Worm (Caenorhabditis elegans) whole organism, young adult: ENCODE data around the gene R186.8.

Experiments used
- B0035.1 ChIP-seq: sonication (generic microtip); optimal IDR thresholded peaks from 2 replicates; lab custom pipeline; 2016; ENCODE audit warnings: missing genetic modification characterization, mild to moderate bottlenecking, missing compliant biosample characterization, missing genotype, missing genetic modification reagents
- C06A6.2 ChIP-seq: fragments of 200-800 bp; sonication (Bioruptor generic); conservative IDR thresholded peaks from 2 replicates; pipeline ENCODE4 v1.3.6; 2022; ENCODE audit warnings: missing genetic modification characterization, missing compliant biosample characterization
- F33H1.4 ChIP-seq: fragments of 200-800 bp; sonication (Bioruptor generic); IDR thresholded peaks from 2 replicates; pipeline ENCODE4 v1.3.6; 2022; ENCODE audit warnings: missing genetic modification reagents, missing genetic modification characterization, missing compliant biosample characterization
- F49E8.2 ChIP-seq: sonication (generic microtip); optimal IDR thresholded peaks from 3 replicates; lab custom pipeline; 2017; ENCODE audit warnings: missing genetic modification characterization, mild to moderate bottlenecking, missing compliant biosample characterization, antibody characterized with exemption, moderate library complexity; ENCODE audit not compliant: insufficient read depth
- F57A8.1 ChIP-seq: fragments of 200-800 bp; sonication (Bioruptor generic); optimal IDR thresholded peaks from 2 replicates; lab custom pipeline; 2018; ENCODE audit warnings: mild to moderate bottlenecking, missing genetic modification characterization, moderate library complexity, missing compliant biosample characterization
- K12H6.12 ChIP-seq: fragments of 200-800 bp; sonication (Bioruptor generic); optimal IDR thresholded peaks from 2 replicates; lab custom pipeline; 2018; ENCODE audit warnings: mild to moderate bottlenecking, missing genetic modification characterization, missing compliant biosample characterization
- Y56A3A.18 ChIP-seq: fragments of 200-800 bp; sonication (Bioruptor generic); IDR thresholded peaks from 2 replicates; pipeline ENCODE4 v1.3.6; 2022; ENCODE audit warnings: missing genetic modification reagents, missing genetic modification characterization, missing compliant biosample characterization
- Y79H2A.3 ChIP-seq: fragments of 200-800 bp; sonication (Bioruptor generic); conservative IDR thresholded peaks from 2 replicates; pipeline ENCODE4 v1.3.6; 2022; ENCODE audit warnings: missing genetic modification reagents, missing genetic modification characterization, missing compliant biosample characterization
- akir-1 ChIP-seq: fragments of 200-800 bp; sonication (Bioruptor generic); optimal IDR thresholded peaks from 2 replicates; lab custom pipeline; 2018; ENCODE audit warnings: mild to moderate bottlenecking, missing genetic modification characterization, moderate library complexity, missing compliant biosample characterization
- aptf-2 ChIP-seq: fragments of 200-800 bp; sonication (Bioruptor generic); conservative IDR thresholded peaks from 2 replicates; pipeline ENCODE4 v1.3.6; 2022; ENCODE audit warnings: missing genetic modification reagents, missing genetic modification characterization, missing compliant biosample characterization
- attf-3 ChIP-seq: fragments of 200-800 bp; sonication (Bioruptor generic); conservative IDR thresholded peaks from 2 replicates; pipeline ENCODE4 v1.3.6; 2022; ENCODE audit warnings: missing genetic modification reagents, missing genetic modification characterization, missing compliant biosample characterization
- cebp-1 ChIP-seq, 2 experiments: fragments of 200-800 bp in 1 of 2; sonication (Bioruptor generic) in 1 of 2; sonication (generic microtip) in 1 of 2; IDR thresholded peaks in 1 of 2; optimal IDR thresholded peaks in 1 of 2; 2 replicates each; pipeline versions ENCODE4 v1.3.6 to Lab custom; 2017 to 2022; ENCODE audit warnings: missing compliant biosample characterization in 2 of 2, missing genetic modification characterization in 2 of 2, mild to moderate bottlenecking in 1 of 2, missing genetic modification reagents in 1 of 2, moderate library complexity in 1 of 2
- ceh-58 ChIP-seq: fragments of 200-800 bp; sonication (Bioruptor generic); IDR thresholded peaks from 2 replicates; pipeline ENCODE4 v1.3.6; 2022; ENCODE audit warnings: missing genetic modification characterization, missing compliant biosample characterization
- dox-1 ChIP-seq: fragments of 200-800 bp; sonication (Bioruptor generic); IDR thresholded peaks from 2 replicates; pipeline ENCODE4 v1.3.6; 2022; ENCODE audit warnings: missing genetic modification reagents, missing genetic modification characterization, missing compliant biosample characterization
- dpff-1 ChIP-seq: sonication (generic microtip); optimal IDR thresholded peaks from 2 replicates; lab custom pipeline; 2017; ENCODE audit warnings: mild to moderate bottlenecking, missing genetic modification characterization, missing compliant biosample characterization
- egl-44 ChIP-seq: fragments of 200-800 bp; sonication (Bioruptor generic); IDR thresholded peaks from 2 replicates; pipeline ENCODE4 v1.3.6; 2022; ENCODE audit warnings: missing genetic modification reagents, missing genetic modification characterization, missing compliant biosample characterization
- egrh-3 ChIP-seq: fragments of 200-800 bp; sonication (Bioruptor generic); IDR thresholded peaks from 2 replicates; pipeline ENCODE4 v1.3.6; 2022; ENCODE audit warnings: missing genetic modification reagents, missing genetic modification characterization, missing compliant biosample characterization
- hlh-12 ChIP-seq: sonication (generic microtip); optimal IDR thresholded peaks from 2 replicates; lab custom pipeline; 2016; ENCODE audit warnings: missing genetic modification characterization, missing compliant biosample characterization
- hlh-26 ChIP-seq: fragments of 200-800 bp; sonication (Bioruptor generic); conservative IDR thresholded peaks from 2 replicates; pipeline ENCODE4 v1.3.6; 2022; ENCODE audit warnings: missing genetic modification reagents, missing genetic modification characterization, missing compliant biosample characterization
- hmg-1.2 ChIP-seq: fragments of 200-800 bp; sonication (Bioruptor generic); IDR thresholded peaks from 2 replicates; pipeline ENCODE4 v1.3.6; 2022; ENCODE audit warnings: missing genetic modification reagents, missing genetic modification characterization, missing compliant biosample characterization
- hmg-20 ChIP-seq: fragments of 200-800 bp; sonication (Bioruptor generic); IDR thresholded peaks from 2 replicates; pipeline ENCODE4 v1.3.6; 2022; ENCODE audit warnings: missing genetic modification reagents, missing genetic modification characterization, missing compliant biosample characterization
- lin-26 ChIP-seq: fragments of 200-800 bp; sonication (Bioruptor generic); IDR thresholded peaks from 2 replicates; pipeline ENCODE4 v1.3.6; 2022; ENCODE audit warnings: missing genetic modification reagents, missing genetic modification characterization, missing compliant biosample characterization
- madf-6 ChIP-seq: fragments of 200-800 bp; sonication (Bioruptor generic); IDR thresholded peaks from 2 replicates; pipeline ENCODE4 v1.3.6; 2022; ENCODE audit warnings: missing genetic modification reagents, missing genetic modification characterization, missing compliant biosample characterization
- mcd-1 ChIP-seq: fragments of 200-800 bp; sonication (Bioruptor generic); IDR thresholded peaks from 2 replicates; pipeline ENCODE4 v1.3.6; 2022; ENCODE audit warnings: missing genetic modification reagents, missing genetic modification characterization, missing compliant biosample characterization
- mes-4 ChIP-seq: sonication (generic microtip); optimal IDR thresholded peaks from 2 replicates; lab custom pipeline; 2016; ENCODE audit warnings: missing genotype, missing genetic modification characterization, missing compliant biosample characterization
- mxl-1 ChIP-seq: sonication (generic microtip); optimal IDR thresholded peaks from 2 replicates; lab custom pipeline; 2016; ENCODE audit warnings: missing genetic modification characterization, missing compliant biosample characterization
- nfyb-1 ChIP-seq: fragments of 200-800 bp; sonication (Bioruptor generic); IDR thresholded peaks from 2 replicates; pipeline ENCODE4 v1.3.6; 2022; ENCODE audit warnings: missing genetic modification reagents, missing genetic modification characterization, missing compliant biosample characterization
- nhr-179 ChIP-seq: sonication (generic microtip); optimal IDR thresholded peaks from 2 replicates; lab custom pipeline; 2016; ENCODE audit warnings: mild to moderate bottlenecking, missing genetic modification characterization, missing compliant biosample characterization
- repo-1 ChIP-seq: sonication (generic microtip); optimal IDR thresholded peaks from 2 replicates; lab custom pipeline; 2017; ENCODE audit warnings: mild to moderate bottlenecking, missing genetic modification characterization, missing compliant biosample characterization
- rpc-1 ChIP-seq, 2 experiments: fragments of 150-350 bp in 1 of 2; sonication (generic microtip) in 1 of 2; optimal IDR thresholded peaks; 2 replicates each; lab custom pipeline; 2014 to 2018; ENCODE audit warnings: missing biosample characterization in 1 of 2, missing genetic modification characterization in 1 of 2, missing genetic modification reagents in 1 of 2, missing genotype in 1 of 2
- sea-2 ChIP-seq: fragments of 200-800 bp; sonication (Bioruptor generic); IDR thresholded peaks from 2 replicates; pipeline ENCODE4 v1.3.6; 2022; ENCODE audit warnings: missing genetic modification characterization, missing compliant biosample characterization
- snpc-1.1 ChIP-seq: sonication (generic microtip); optimal IDR thresholded peaks from 2 replicates; lab custom pipeline; 2017; ENCODE audit warnings: missing genetic modification characterization, mild to moderate bottlenecking, missing compliant biosample characterization, antibody characterized with exemption, moderate library complexity, missing genotype, missing genetic modification reagents; ENCODE audit not compliant: insufficient read depth
- snpc-3.4 ChIP-seq: sonication (generic microtip); optimal IDR thresholded peaks from 2 replicates; lab custom pipeline; 2017; ENCODE audit warnings: missing genetic modification characterization, mild to moderate bottlenecking, missing compliant biosample characterization, antibody characterized with exemption, moderate library complexity, missing genotype, missing genetic modification reagents
- zim-3 ChIP-seq: sonication (generic microtip); optimal IDR thresholded peaks from 2 replicates; lab custom pipeline; 2017; ENCODE audit warnings: mild to moderate bottlenecking, missing genetic modification characterization, moderate library complexity, missing compliant biosample characterization
- ztf-18 ChIP-seq: sonication (generic microtip); optimal IDR thresholded peaks from 2 replicates; lab custom pipeline; 2016; ENCODE audit warnings: missing genotype, mild to moderate bottlenecking, missing genetic modification characterization, missing compliant biosample characterization
- ztf-25 ChIP-seq: fragments of 200-800 bp; sonication (Bioruptor generic); IDR thresholded peaks from 2 replicates; pipeline ENCODE4 v1.3.6; 2022; ENCODE audit warnings: missing genetic modification reagents, missing genetic modification characterization, missing compliant biosample characterization
- ztf-28 ChIP-seq: fragments of 200-800 bp; sonication (Bioruptor generic); IDR thresholded peaks from 2 replicates; pipeline ENCODE4 v1.3.6; 2022; ENCODE audit warnings: missing genetic modification reagents, missing genetic modification characterization, missing compliant biosample characterization

Gene R186.8

DNA sequence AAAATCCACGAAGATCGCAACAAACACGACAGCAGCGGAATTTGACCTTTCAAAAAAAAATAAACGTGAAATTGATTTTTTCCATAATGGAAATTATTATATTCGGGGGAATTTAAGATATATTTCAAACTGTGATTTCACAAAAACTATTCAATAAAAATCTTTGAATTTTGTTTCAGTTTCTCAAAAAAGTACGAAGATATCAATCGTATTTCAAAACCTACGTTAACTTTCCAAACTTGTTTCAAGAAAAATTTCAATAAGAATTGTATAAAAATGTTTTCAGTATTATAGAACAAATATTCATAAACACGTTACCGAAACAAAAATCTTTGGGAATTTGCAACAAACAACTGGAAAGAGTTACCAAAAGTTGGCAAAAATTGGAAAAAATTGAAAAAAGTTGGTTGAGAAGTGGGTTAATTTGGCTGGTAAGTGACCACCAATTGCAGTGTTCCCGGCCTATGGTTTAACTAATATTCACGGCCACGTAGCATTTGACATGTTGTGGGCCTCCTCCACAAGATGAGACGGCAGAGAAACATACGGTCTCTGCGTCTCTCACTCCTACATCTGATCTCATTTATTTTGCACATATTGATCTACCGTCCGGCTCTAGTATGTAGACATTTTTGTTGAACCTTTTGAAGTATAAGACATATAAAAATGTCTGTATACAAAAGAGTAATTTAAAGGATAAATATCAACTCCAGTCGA, 16.8 kb downstream of the R186.8 start, which contains the start of the genes T16G1.9 and T16G1.18 (continued):
- TF ChIP-seq mxl-1 (tag; lab: Kevin White, UChicago) (no peak), hmg-20 (GFP tag; lab: Robert Waterston, UW) (no peak), F57A8.1 (GFP tag; lab: Kevin White, UChicago) (no peak), aptf-2 (no peak), F49E8.2 (no peak), ztf-18 (no peak), lin-26 (GFP tag; lab: Robert Waterston, UW) (no peak), mcd-1 (GFP tag; lab: Robert Waterston, UW) (peak; percentile 35; the same call in 1 of the 2 replicates), mes-4 (no peak), dox-1 (GFP tag; lab: Robert Waterston, UW) (peak; percentile 37; the same call in 1 of the 2 replicates), hmg-1.2 (GFP tag; lab: Robert Waterston, UW) (peak; percentile 81; the same call in 1 of the 2 replicates), B0035.1 (tag; lab: Kevin White, UChicago) (no peak), ztf-25 (GFP tag; lab: Robert Waterston, UW) (no peak), rpc-1 (optimal IDR thresholded peaks at IDR 0.05; lab: Kevin White, UChicago) (no peak), rpc-1 (tag; optimal IDR thresholded peaks at IDR 0.05; lab: Kevin White, UChicago) (no peak), cebp-1 (GFP tag; IDR thresholded peaks at IDR 0.05; lab: Robert Waterston, UW) (no peak), cebp-1 (tag; optimal IDR thresholded peaks at IDR 0.05; lab: Kevin White, UChicago) (no peak), ztf-28 (GFP tag; lab: Robert Waterston, UW) (no peak), Y79H2A.3 (GFP tag; lab: Robert Waterston, UW) (no peak), egrh-3 (GFP tag; lab: Robert Waterston, UW) (no peak), F33H1.4 (GFP tag; lab: Robert Waterston, UW) (no peak), madf-6 (no peak; the same call in 1 of the 2 replicates), attf-3 (GFP tag; lab: Robert Waterston, UW) (peak; percentile 81), zim-3 (tag; lab: Kevin White, UChicago) (no peak), snpc-3.4 (tag; lab: Kevin White, UChicago) (no peak), dpff-1 (tag; lab: Kevin White, UChicago) (no peak), repo-1 (tag; lab: Kevin White, UChicago) (no peak), nhr-179 (no peak), ceh-58 (GFP tag; lab: Robert Waterston, UW) (no peak)

DNA sequence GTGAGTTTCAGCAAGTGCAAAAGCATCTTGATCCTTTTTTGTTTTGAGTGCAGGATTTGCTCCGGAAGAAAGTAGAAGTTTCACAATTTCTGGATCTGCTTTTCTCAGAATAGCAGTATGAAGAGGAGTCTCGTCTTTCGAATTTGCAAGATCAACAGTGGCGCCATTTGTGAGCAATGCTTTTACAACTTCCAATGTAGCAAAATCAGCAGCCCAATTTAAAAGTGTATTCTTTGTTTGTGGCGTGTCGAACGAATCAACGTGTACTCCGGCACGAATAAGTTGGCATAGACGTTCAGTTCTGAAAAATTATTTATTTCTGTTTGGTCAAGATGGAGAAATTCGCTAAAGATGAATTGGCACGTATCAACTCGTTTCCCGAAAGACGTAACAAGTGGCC, 18.2 kb downstream of the R186.8 start, which contains the start of gene T16G1.13:
Gene T16G1.13, plus strand, starts transcription at position 301 of the 400 bp plus-strand sequence.
- TF ChIP-seq egl-44 (GFP tag; lab: Robert Waterston, UW) (no peak), K12H6.12 (tag; lab: Kevin White, UChicago) (no peak), nfyb-1 (GFP tag; lab: Robert Waterston, UW) (no peak), hlh-26 (GFP tag; lab: Robert Waterston, UW) (no peak), mxl-1 (tag; lab: Kevin White, UChicago) (no peak), Y56A3A.18 (no peak), C06A6.2 (no peak), attf-3 (GFP tag; lab: Robert Waterston, UW) (no peak), sea-2 (GFP tag; lab: Robert Waterston, UW) (no peak), akir-1 (GFP tag; lab: Kevin White, UChicago) (no peak), hmg-20 (GFP tag; lab: Robert Waterston, UW) (no peak), hlh-12 (no peak), snpc-1.1 (tag; lab: Kevin White, UChicago) (no peak)
